Worm (Caenorhabditis elegans): ENCODE measurements around the gene C17G10.6.
A peak's percentile ranks its signal among the peaks of the same experiment; 100 is the strongest.

Gene C17G10.6

ce11 chrII:5599326-5600044 is 3.6 kb downstream of the C17G10.6 start, which contains the start of gene C17G10.10:
Gene C17G10.10, minus strand, starts transcription at chrII:5599376.
- TF ChIP-seq nhr-47 (tag; optimal IDR thresholded peaks at IDR 0.05) (peak; percentile 86), nhr-76 (tag; optimal IDR thresholded peaks at IDR 0.05) (no peak), hlh-17 (GFP tag; optimal IDR thresholded peaks at IDR 0.05; ENCODE audit: borderline replicate concordance) (peak; percentile 59), vab-15 (tag; optimal IDR thresholded peaks at IDR 0.05) (no peak), F16B12.6 (tag; optimal IDR thresholded peaks at IDR 0.05) (peak; percentile 14), elt-2 (tag; optimal IDR thresholded peaks at IDR 0.05) (peak; percentile 93), fos-1 (tag; optimal IDR thresholded peaks at IDR 0.05) (peak; percentile 65), jun-1 (tag; optimal IDR thresholded peaks at IDR 0.05) (peak; percentile 56), lin-35 (GFP tag; optimal IDR thresholded peaks at IDR 0.05) (peak; percentile 34 to 76), tlp-1 (tag; optimal IDR thresholded peaks at IDR 0.05) (no peak), sox-4 (tag; optimal IDR thresholded peaks at IDR 0.05) (no peak), ets-5 (GFP tag; IDR thresholded peaks at IDR 0.05) (no peak), lin-39 (tag; optimal IDR thresholded peaks at IDR 0.05) (peak; percentile 68), pax-3 (tag; optimal IDR thresholded peaks at IDR 0.05) (peak; percentile 19), swsn-7 (tag; optimal IDR thresholded peaks at IDR 0.05) (peak; percentile 83), unc-86 (tag; optimal IDR thresholded peaks at IDR 0.05) (peak; percentile 11), zip-4 (GFP tag; optimal IDR thresholded peaks at IDR 0.05) (peak; percentile 43), nhr-90 (tag; optimal IDR thresholded peaks at IDR 0.05; ENCODE audit: poor library complexity) (peak; percentile 93), lin-13 (GFP tag; optimal IDR thresholded peaks at IDR 0.05) (peak; percentile 57), unc-130 (tag; optimal IDR thresholded peaks at IDR 0.05) (peak; percentile 60), ztf-11 (tag; optimal IDR thresholded peaks at IDR 0.05) (no peak), C16A3.4 (tag; optimal IDR thresholded peaks at IDR 0.05) (peak; percentile 45), grh-1 (GFP tag; IDR thresholded peaks at IDR 0.05) (peak; percentile 72), ceh-90 (tag; optimal IDR thresholded peaks at IDR 0.05) (no peak), egl-27 (tag; optimal IDR thresholded peaks at IDR 0.05) (no peak), mdl-1 (tag; optimal IDR thresholded peaks at IDR 0.05) (peak in 1 of 2 experiments; percentile 82), ces-1 (GFP tag; optimal IDR thresholded peaks at IDR 0.05) (no peak), nhr-11 (tag; optimal IDR thresholded peaks at IDR 0.05) (peak; percentile 35), pag-3 (tag; optimal IDR thresholded peaks at IDR 0.05; ENCODE audit: borderline replicate concordance, insufficient read depth) (no peak), ceh-63 (GFP tag; optimal IDR thresholded peaks at IDR 0.05) (no peak), skn-1 (tag; optimal IDR thresholded peaks at IDR 0.05) (no peak), lir-3 (tag; optimal IDR thresholded peaks at IDR 0.05; ENCODE audit: poor library complexity) (peak; percentile 28), ceh-88 (GFP tag; IDR thresholded peaks at IDR 0.05) (no peak), dpl-1 (GFP tag; optimal IDR thresholded peaks at IDR 0.05) (peak; percentile 35 to 55 (median 40)), alr-1 (tag; optimal IDR thresholded peaks at IDR 0.05; ENCODE audit: borderline replicate concordance) (no peak), unc-30 (tag; optimal IDR thresholded peaks at IDR 0.05) (no peak), xbp-1 (tag; optimal IDR thresholded peaks at IDR 0.05) (peak; percentile 63), fkh-8 (tag; optimal IDR thresholded peaks at IDR 0.05) (no peak), mab-9 (GFP tag; IDR thresholded peaks at IDR 0.05) (no peak), fkh-4 (tag; optimal IDR thresholded peaks at IDR 0.05; ENCODE audit: borderline replicate concordance) (no peak), nhr-28 (tag; optimal IDR thresholded peaks at IDR 0.05) (no peak), lin-14 (GFP tag; optimal IDR thresholded peaks at IDR 0.05) (peak; percentile 82), nhr-71 (tag; optimal IDR thresholded peaks at IDR 0.05) (peak; percentile 89), dsc-1 (tag; optimal IDR thresholded peaks at IDR 0.05) (peak; percentile 77), nhr-85 (tag) (peak; percentile 92), Y116A8C.19 (tag; optimal IDR thresholded peaks at IDR 0.05; ENCODE audit: borderline replicate concordance) (no peak), pqm-1 (tag; optimal IDR thresholded peaks at IDR 0.05) (no peak), blmp-1 (tag; optimal IDR thresholded peaks at IDR 0.05) (peak; percentile 34), aly-2 (tag; optimal IDR thresholded peaks at IDR 0.05) (peak; percentile 78), nhr-84 (tag; optimal IDR thresholded peaks at IDR 0.05) (no peak), egl-13 (tag; optimal IDR thresholded peaks at IDR 0.05) (peak; percentile 6)
